Worm (Caenorhabditis elegans) whole organism, L4/young adult: Measurements from ENCODE around the gene apl-1.

Experiments
- dao-5 ChIP-seq: sonication (generic microtip); optimal IDR thresholded peaks from 2 replicates; lab custom pipeline; 2016; ENCODE audit warnings: missing genotype, missing genetic modification characterization, moderate library complexity, missing compliant biosample characterization
- him-1 ChIP-seq: sonication (generic microtip); optimal IDR thresholded peaks from 2 replicates; lab custom pipeline; 2016; ENCODE audit warnings: missing genotype, missing genetic modification reagents, missing genetic modification characterization, missing compliant biosample characterization

DNA sequence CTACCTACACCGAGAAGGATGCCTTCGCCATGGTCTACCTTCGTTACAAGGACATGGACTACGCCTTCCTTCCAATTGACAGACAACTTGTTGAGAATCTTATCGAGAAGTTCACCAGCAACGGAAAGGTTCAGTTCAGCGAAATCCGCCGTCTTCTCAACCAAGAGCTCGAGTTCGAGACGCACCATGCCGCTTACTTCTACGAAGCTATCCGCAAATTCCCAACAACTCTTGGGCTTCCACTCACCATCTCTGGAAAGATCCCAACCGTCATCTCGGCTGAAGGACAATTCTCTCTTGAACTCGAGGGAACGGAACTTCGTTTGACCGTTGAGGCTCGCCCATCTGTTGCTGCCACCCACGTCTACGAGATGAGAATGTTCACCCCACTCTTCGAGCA is 13.2 kb downstream of the apl-1 start:
- TF ChIP-seq him-1 (tag; lab: Kevin White, UChicago) (no peak), dao-5 (no peak)
